Worm (Caenorhabditis elegans): Measurements from ENCODE around the gene aagr-3.

Gene aagr-3

DNA sequence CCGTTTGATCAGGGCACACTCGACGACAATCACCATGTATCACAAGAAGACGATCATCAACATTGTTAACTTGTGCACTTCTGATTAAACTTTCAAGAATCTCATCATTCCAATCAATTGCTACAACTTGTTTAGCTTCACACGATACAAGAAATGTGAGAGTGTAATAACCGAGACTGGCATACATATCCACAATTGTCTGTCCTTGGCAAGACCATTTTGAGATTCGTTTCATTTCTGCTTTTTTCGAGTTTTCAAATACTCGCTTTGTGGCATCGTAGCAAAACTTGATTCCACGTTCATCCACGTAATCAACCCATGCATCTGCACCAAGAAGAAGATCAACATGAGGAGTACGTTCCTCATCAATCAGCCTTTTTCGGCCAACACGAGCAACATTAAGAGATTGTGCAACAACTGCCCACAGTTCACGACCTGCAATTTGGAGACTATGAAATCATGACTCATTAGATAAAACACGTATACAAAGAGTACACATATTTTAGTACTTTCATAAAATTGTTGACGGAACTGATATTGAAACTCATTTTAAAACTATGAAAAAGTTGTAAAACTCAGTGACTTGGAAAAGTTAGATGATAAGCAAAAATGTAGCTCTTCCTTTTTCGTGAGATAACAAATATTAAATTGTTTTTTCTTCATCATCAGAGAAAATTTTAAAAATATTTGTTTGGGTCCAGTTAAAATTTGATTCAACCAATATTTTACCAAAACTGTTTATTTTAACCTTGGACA lies 16.7 kb downstream of the aagr-3 start:
- TF ChIP-seq nfyb-1 (GFP tag; IDR thresholded peaks at IDR 0.05) (no peak), unc-130 (GFP tag; optimal IDR thresholded peaks at IDR 0.05) (no peak), B0035.1 (tag; optimal IDR thresholded peaks at IDR 0.05) (no peak), nhr-179 (tag; optimal IDR thresholded peaks at IDR 0.05) (no peak), snpc-1.1 (tag; optimal IDR thresholded peaks at IDR 0.05; ENCODE audit: insufficient read depth) (no peak)

DNA sequence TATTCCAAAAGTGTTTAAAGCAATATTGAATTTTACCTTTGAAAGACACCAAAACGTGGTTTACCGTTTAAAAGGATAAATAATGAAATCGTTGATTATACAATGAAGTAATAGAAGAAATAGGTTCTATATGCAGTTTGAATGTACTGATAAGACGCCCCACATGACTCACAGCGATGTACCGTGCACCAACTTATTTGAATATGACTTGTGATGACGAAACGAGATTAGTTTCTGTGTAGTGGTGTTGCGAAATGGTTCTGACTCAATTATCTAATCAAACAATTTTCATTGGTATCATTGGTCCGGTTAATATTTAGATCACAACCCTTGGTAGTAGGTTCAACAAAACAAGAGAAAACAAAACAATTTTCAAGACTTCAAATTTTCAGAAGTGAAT lies 18.1 kb downstream of the aagr-3 start:
- TF ChIP-seq nhr-80 (tag; optimal IDR thresholded peaks at IDR 0.05): peak; percentile 45
- TF ChIP-seq Y95B8A.8 (GFP tag; IDR thresholded peaks at IDR 0.05): no peak
- TF ChIP-seq lsy-27 (tag; optimal IDR thresholded peaks at IDR 0.05; ENCODE audit: borderline replicate concordance, insufficient read depth): no peak
- no peak for TF ChIP-seq fkh-3 (tag; optimal IDR thresholded peaks at IDR 0.05)
- peak; percentile 83 for TF ChIP-seq cebp-1 (GFP tag; IDR thresholded peaks at IDR 0.05)
- no peak for TF ChIP-seq cebp-1 (tag; optimal IDR thresholded peaks at IDR 0.05)
- no peak for TF ChIP-seq him-1 (tag; optimal IDR thresholded peaks at IDR 0.05)
- TF ChIP-seq lin-26 (GFP tag; IDR thresholded peaks at IDR 0.05): no peak

DNA sequence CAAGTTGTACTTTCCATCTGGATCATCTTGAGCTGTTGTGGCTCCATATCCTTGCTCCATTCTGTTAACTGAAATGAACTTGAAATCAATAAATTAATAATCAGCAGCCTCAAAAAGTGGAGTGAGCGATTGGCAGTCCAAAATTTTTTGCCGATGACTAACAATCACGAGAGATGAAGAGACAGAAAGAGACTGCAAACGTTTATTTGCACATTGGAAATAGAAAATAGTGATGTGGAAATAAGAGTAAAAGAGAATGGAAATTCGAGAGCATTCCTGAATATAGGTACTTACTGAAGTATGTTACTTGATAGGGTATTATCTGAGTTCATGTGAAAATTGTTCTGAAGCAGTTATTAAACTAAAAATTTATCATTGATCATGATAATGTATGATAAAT lies 19.6 kb downstream of the aagr-3 start, which contains the start of gene tag-120:
tag-120 (minus strand) TSS at position 68 of the 400 bp plus-strand sequence.
- TF ChIP-seq nhr-80 (tag; optimal IDR thresholded peaks at IDR 0.05) (peak; percentile 49), T07F8.4 (tag; optimal IDR thresholded peaks at IDR 0.05) (no peak)

DNA sequence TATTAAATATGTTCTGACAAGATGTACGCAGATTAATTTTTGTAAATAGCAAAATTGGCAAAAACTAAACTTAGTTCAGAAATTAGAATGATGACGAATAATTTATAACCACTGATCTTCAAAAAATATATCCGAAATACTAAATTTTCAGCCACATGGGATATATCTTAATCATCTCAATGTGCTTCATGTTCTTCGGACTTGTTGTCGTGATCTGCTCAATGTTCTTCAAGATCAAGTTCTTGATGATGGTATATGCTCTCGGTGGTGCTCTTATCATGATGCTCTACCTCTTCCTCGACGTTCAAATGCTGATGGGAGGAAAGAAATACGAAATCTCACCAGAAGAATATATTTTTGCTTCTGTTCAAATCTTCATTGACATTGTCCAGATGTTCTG lies 22.7 kb downstream of the aagr-3 start:
- no peak for TF ChIP-seq snpc-4 (GFP tag; optimal IDR thresholded peaks at IDR 0.05)
- TF ChIP-seq snpc-4 (tag; optimal IDR thresholded peaks at IDR 0.05): no peak
- TF ChIP-seq unc-62 (GFP tag; optimal IDR thresholded peaks at IDR 0.05): no peak
- TF ChIP-seq madf-6 (GFP tag; IDR thresholded peaks at IDR 0.05): no peak
- no peak for TF ChIP-seq ceh-58 (GFP tag; IDR thresholded peaks at IDR 0.05)
- TF ChIP-seq ccch-3 (GFP tag; optimal IDR thresholded peaks at IDR 0.05): no peak
- no peak for TF ChIP-seq him-1 (tag; optimal IDR thresholded peaks at IDR 0.05)
- TF ChIP-seq hsf-1 (GFP tag; IDR thresholded peaks at IDR 0.05): no peak

DNA sequence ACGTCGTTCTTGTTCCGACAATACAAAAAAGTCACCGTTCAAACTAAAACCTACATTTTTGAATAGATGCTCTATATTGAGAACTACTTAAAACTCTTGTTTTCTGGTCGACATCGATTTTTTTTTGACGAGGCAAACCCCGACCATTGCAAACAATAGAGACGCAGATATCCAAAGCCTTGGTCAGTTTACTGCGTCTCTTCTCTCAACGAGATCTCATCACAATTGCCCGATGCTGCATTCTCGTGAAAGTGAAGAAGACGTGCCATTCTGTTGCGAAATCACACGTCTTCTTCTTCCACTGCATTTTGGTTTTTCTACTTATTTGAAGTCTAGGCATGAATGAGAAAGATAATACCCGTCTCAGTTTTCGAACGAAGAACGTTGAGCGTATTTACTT lies 24.9 kb downstream of the aagr-3 start:
- TF ChIP-seq ceh-27 (GFP tag; optimal IDR thresholded peaks at IDR 0.05) (peak; percentile 74), chd-7 (tag; optimal IDR thresholded peaks at IDR 0.05) (no peak), ztf-28 (GFP tag; IDR thresholded peaks at IDR 0.05) (no peak), ztf-22 (GFP tag; optimal IDR thresholded peaks at IDR 0.05) (no peak), mcd-1 (GFP tag; IDR thresholded peaks at IDR 0.05) (no peak), attf-3 (GFP tag; conservative IDR thresholded peaks at IDR 0.05) (no peak), ama-1 (optimal IDR thresholded peaks at IDR 0.05) (no peak), ama-1 (GFP tag; optimal IDR thresholded peaks at IDR 0.05) (no peak), repo-1 (tag; optimal IDR thresholded peaks at IDR 0.05) (no peak), snpc-1.3 (tag; optimal IDR thresholded peaks at IDR 0.05; ENCODE audit: insufficient read depth) (no peak), B0261.1 (tag; optimal IDR thresholded peaks at IDR 0.05) (no peak), let-526 (GFP tag; IDR thresholded peaks at IDR 0.05) (no peak), ztf-26 (tag; optimal IDR thresholded peaks at IDR 0.05) (no peak), cebp-1 (GFP tag; IDR thresholded peaks at IDR 0.05) (peak; percentile 78; the same call in 1 of the 2 replicates), cebp-1 (tag; optimal IDR thresholded peaks at IDR 0.05) (peak; percentile 96), hlh-12 (tag; optimal IDR thresholded peaks at IDR 0.05) (no peak), ztf-18 (tag; optimal IDR thresholded peaks at IDR 0.05) (no peak), lin-26 (GFP tag; IDR thresholded peaks at IDR 0.05) (no peak), hmg-1.2 (GFP tag; IDR thresholded peaks at IDR 0.05) (peak; percentile 63; the same call in 1 of the 2 replicates), K12H6.12 (tag; optimal IDR thresholded peaks at IDR 0.05) (peak; percentile 47), mxl-1 (tag; optimal IDR thresholded peaks at IDR 0.05) (no peak), T07F8.4 (tag; optimal IDR thresholded peaks at IDR 0.05) (no peak), Y56A3A.18 (GFP tag; IDR thresholded peaks at IDR 0.05) (no peak)

All from whole organism, young adult.